Fruit fly (Drosophila melanogaster): ENCODE results near the gene CG17078.

Gene CG17078

DNA sequence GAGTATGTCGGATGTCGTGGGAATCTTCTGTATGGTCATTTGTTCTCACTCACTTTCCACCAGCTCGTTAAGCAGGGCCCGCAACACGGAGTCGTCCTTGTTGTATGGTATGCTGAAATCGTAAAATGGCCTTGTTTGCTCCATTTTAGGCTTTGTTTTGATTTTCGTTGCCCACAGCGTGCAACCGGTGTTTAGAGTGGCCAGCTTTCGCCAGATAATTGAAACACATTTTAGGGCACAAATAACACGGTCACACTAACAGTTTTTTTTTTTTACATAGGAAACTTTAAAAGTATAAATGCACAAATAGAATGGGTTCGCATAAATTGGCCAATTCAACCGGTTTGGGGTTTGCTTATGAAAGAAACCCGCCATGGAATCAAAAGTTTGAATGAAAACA, 25.9 kb downstream of the CG17078 start, which contains the start of gene Rpp30 (continued):
- TF ChIP-seq MESR4 (GFP tag; optimal IDR thresholded peaks at IDR 0.05) = peak; percentile 45
- no peak for TF ChIP-seq sd (tag; optimal IDR thresholded peaks at IDR 0.05)
- no peak for TF ChIP-seq Rx (GFP tag; IDR thresholded peaks at IDR 0.05)
- TF ChIP-seq CG17359 (tag; optimal IDR thresholded peaks at IDR 0.05) = peak; percentile 57
- peak; percentile 28 for TF ChIP-seq CG14710 (tag; optimal IDR thresholded peaks at IDR 0.05)
- TF ChIP-seq corto (GFP tag; optimal IDR thresholded peaks at IDR 0.05) = no peak
- TF ChIP-seq CG34224 (GFP tag; IDR thresholded peaks at IDR 0.05; ENCODE audit: partially characterized antibody) = 0 out of 3 replicates have a peak, but pooled peaks have one; percentile 20
- TF ChIP-seq gfzf (GFP tag; optimal IDR thresholded peaks at IDR 0.05) = peak; percentile 92
- TF ChIP-seq Vsx1 (GFP tag; optimal IDR thresholded peaks at IDR 0.05) = no peak
- TF ChIP-seq Opbp (GFP tag; IDR thresholded peaks at IDR 0.05; ENCODE audit: partially characterized antibody) = peak; percentile 59; the same call in 2 of the 3 replicates
- peak; percentile 14 for TF ChIP-seq HmgD (GFP tag; optimal IDR thresholded peaks at IDR 0.05)
- peak; percentile 20; the same call in 1 of the 3 replicates for TF ChIP-seq row (GFP tag; IDR thresholded peaks at IDR 0.05)
- TF ChIP-seq YL-1 (GFP tag; optimal IDR thresholded peaks at IDR 0.05) = peak; percentile 80
- peak; percentile 79 for TF ChIP-seq CG9797 (GFP tag; optimal IDR thresholded peaks at IDR 0.05)
- no peak for TF ChIP-seq emc (GFP tag; optimal IDR thresholded peaks at IDR 0.05)
- TF ChIP-seq Scr (GFP tag; IDR thresholded peaks at IDR 0.05; ENCODE audit: partially characterized antibody) = peak; percentile 22; the same call in 1 of the 2 replicates
- TF ChIP-seq CG8944 (GFP tag; optimal IDR thresholded peaks at IDR 0.05) = no peak
- peak; percentile 43 for TF ChIP-seq gro (GFP tag; optimal IDR thresholded peaks at IDR 0.05)
- peak; percentile 40 for TF ChIP-seq CG4617 (GFP tag; optimal IDR thresholded peaks at IDR 0.05; ENCODE audit: borderline replicate concordance)
- TF ChIP-seq CG15601 (tag; optimal IDR thresholded peaks at IDR 0.05) = peak; percentile 53
- no peak for TF ChIP-seq CG31388 (GFP tag; optimal IDR thresholded peaks at IDR 0.05)
- TF ChIP-seq BEAF-32 (GFP tag; optimal IDR thresholded peaks at IDR 0.05) = peak; percentile 31

DNA sequence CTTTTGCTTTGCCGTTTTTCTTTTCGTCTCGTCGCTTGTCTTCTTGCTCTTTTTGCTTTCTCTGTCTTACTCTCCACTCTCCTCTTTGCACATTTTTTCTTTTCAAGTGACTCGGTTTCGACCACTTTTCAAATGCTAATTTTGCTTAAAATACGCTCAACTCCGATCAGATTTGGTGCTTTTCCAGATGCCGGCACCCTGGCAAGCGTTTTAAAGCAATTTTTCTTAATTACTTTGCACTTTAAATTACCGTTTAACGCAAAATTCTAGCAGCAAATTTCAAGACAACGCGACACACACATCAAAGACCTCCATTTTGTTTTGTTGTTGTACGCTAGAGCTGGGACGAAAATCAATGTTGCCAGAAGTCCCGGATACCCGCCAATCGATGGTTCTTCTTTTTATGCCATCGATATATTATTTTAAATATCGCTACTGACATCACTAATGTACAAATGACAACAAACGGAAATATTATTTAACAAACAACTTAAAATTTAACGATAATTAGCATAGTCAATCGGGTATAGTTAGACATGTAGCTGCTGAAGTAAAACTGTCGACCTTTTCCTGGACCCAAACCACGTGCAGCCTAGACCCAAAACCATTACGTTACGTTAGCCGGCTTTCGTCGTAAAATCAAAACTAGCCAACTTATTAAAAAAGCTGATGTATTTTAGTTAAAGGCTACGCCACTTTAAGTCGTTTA, 27.4 kb downstream of the CG17078 start, which contains the start of gene kis:
TSS of gene kis (minus strand) at position 317 of the 709 bp plus-strand sequence.
- TF ChIP-seq hkb (optimal IDR thresholded peaks at IDR 0.05) = peak; percentile 43
- 0 out of 2 replicates have a peak, but pooled peaks have one; percentile 33 for TF ChIP-seq hkb (GFP tag; IDR thresholded peaks at IDR 0.05)
- TF ChIP-seq sob (GFP tag; IDR thresholded peaks at IDR 0.05) = peak; percentile 64; the same call in 1 of the 2 replicates
- TF ChIP-seq stwl (tag; optimal IDR thresholded peaks at IDR 0.05) = peak; percentile 73
- peak; percentile 47 for TF ChIP-seq CG34376 (GFP tag; optimal IDR thresholded peaks at IDR 0.05)
- TF ChIP-seq CG7556 (GFP tag; optimal IDR thresholded peaks at IDR 0.05) = no peak
- TF ChIP-seq CG8281 (tag; optimal IDR thresholded peaks at IDR 0.05) = no peak
- peak; percentile 25 for TF ChIP-seq CG7987 (GFP tag; optimal IDR thresholded peaks at IDR 0.05)
- TF ChIP-seq knrl (GFP tag; IDR thresholded peaks at IDR 0.05; ENCODE audit: partially characterized antibody) = peak; percentile 98
- no peak for TF ChIP-seq Hey (tag; optimal IDR thresholded peaks at IDR 0.05)
- TF ChIP-seq Drgx (GFP tag; IDR thresholded peaks at IDR 0.05) = peak; percentile 44; the same call in 1 of the 2 replicates
- peak; percentile 66 for TF ChIP-seq lab (GFP tag; optimal IDR thresholded peaks at IDR 0.05)
- no peak for TF ChIP-seq Atf-2 (GFP tag; optimal IDR thresholded peaks at IDR 0.05)
- peak; percentile 95 for TF ChIP-seq CG16813 (GFP tag; IDR thresholded peaks at IDR 0.05; ENCODE audit: partially characterized antibody)
- TF ChIP-seq Dad (GFP tag; optimal IDR thresholded peaks at IDR 0.05) = peak; percentile 43
- no peak for TF ChIP-seq Poxn (GFP tag; IDR thresholded peaks at IDR 0.05)
- peak; percentile 91 for TF ChIP-seq ato (GFP tag; IDR thresholded peaks at IDR 0.05; ENCODE audit: partially characterized antibody)
- TF ChIP-seq Six4 (GFP tag; optimal IDR thresholded peaks at IDR 0.05) = no peak
- no peak for TF ChIP-seq ranshi (GFP tag; IDR thresholded peaks at IDR 0.05)
- 0 out of 2 replicates have a peak, but pooled peaks have one; percentile 31 for TF ChIP-seq onecut (GFP tag; IDR thresholded peaks at IDR 0.05)
- no peak for TF ChIP-seq Rx (GFP tag; IDR thresholded peaks at IDR 0.05)
- TF ChIP-seq insv (GFP tag; optimal IDR thresholded peaks at IDR 0.05) = no peak
- TF ChIP-seq Dll (GFP tag; IDR thresholded peaks at IDR 0.05; ENCODE audit: partially characterized antibody) = peak; percentile 97
- TF ChIP-seq CG2678 (tag; optimal IDR thresholded peaks at IDR 0.05) = peak; percentile 41
- peak; percentile 21 for TF ChIP-seq gcm (GFP tag; optimal IDR thresholded peaks at IDR 0.05)
- peak; percentile 80 for TF ChIP-seq psq (GFP tag; optimal IDR thresholded peaks at IDR 0.05)
- no peak for TF ChIP-seq en (GFP tag; optimal IDR thresholded peaks at IDR 0.05)
